Worm (Caenorhabditis elegans): ENCODE measurements around the gene ddl-2.

Gene ddl-2

ce11 chrII:13530657-13531056 lies 16.8 kb downstream of the ddl-2 start:
- TF ChIP-seq him-1 (tag; optimal IDR thresholded peaks at IDR 0.05): no peak
- no peak for TF ChIP-seq W03F9.2 (tag; optimal IDR thresholded peaks at IDR 0.05)

ce11 chrII:13529131-13529530 lies 18.3 kb downstream of the ddl-2 start:
- no peak for TF ChIP-seq him-1 (tag; optimal IDR thresholded peaks at IDR 0.05)
- no peak for TF ChIP-seq dao-5 (tag; optimal IDR thresholded peaks at IDR 0.05)
- no peak for TF ChIP-seq W03F9.2 (tag; optimal IDR thresholded peaks at IDR 0.05)

- TF ChIP-seq W03F9.2 (tag; optimal IDR thresholded peaks at IDR 0.05) (no peak), him-1 (tag; optimal IDR thresholded peaks at IDR 0.05) (no peak), dao-5 (tag; optimal IDR thresholded peaks at IDR 0.05) (no peak)
These were observed 25.5 kb downstream of the ddl-2 start for ce11 chrII:13521977-13522404.

- no peak for TF ChIP-seq dao-5 (tag; optimal IDR thresholded peaks at IDR 0.05)
- TF ChIP-seq W03F9.2 (tag; optimal IDR thresholded peaks at IDR 0.05): peak; percentile 23
- no peak for TF ChIP-seq him-1 (tag; optimal IDR thresholded peaks at IDR 0.05)
These were observed 26.2 kb downstream of the ddl-2 start for ce11 chrII:13521179-13521616.

ce11 chrII:13517600-13517999 lies 29.8 kb downstream of the ddl-2 start, which contains the start of gene sre-45:
Gene sre-45 (plus strand): TSS chrII:13517900.
- no peak for TF ChIP-seq him-1 (tag; optimal IDR thresholded peaks at IDR 0.05)
- TF ChIP-seq W03F9.2 (tag; optimal IDR thresholded peaks at IDR 0.05): no peak
- no peak for TF ChIP-seq dao-5 (tag; optimal IDR thresholded peaks at IDR 0.05)

ce11 chrII:13515813-13516212 lies 31.6 kb downstream of the ddl-2 start:
- TF ChIP-seq W03F9.2 (tag; optimal IDR thresholded peaks at IDR 0.05) (no peak), him-1 (tag; optimal IDR thresholded peaks at IDR 0.05) (no peak), dao-5 (tag; optimal IDR thresholded peaks at IDR 0.05) (no peak)

- TF ChIP-seq W03F9.2 (tag; optimal IDR thresholded peaks at IDR 0.05): no peak
- TF ChIP-seq dao-5 (tag; optimal IDR thresholded peaks at IDR 0.05): no peak
- TF ChIP-seq him-1 (tag; optimal IDR thresholded peaks at IDR 0.05): no peak
These were observed 38.8 kb downstream of the ddl-2 start for ce11 chrII:13508607-13509006.

ce11 chrII:13507535-13507934 lies 39.9 kb downstream of the ddl-2 start, which contains the start of gene nep-17:
Gene nep-17 (plus strand): TSS chrII:13507819.
- TF ChIP-seq W03F9.2 (tag; optimal IDR thresholded peaks at IDR 0.05): no peak
- no peak for TF ChIP-seq him-1 (tag; optimal IDR thresholded peaks at IDR 0.05)
- no peak for TF ChIP-seq dao-5 (tag; optimal IDR thresholded peaks at IDR 0.05)

ce11 chrII:13505977-13506568 lies 41.4 kb downstream of the ddl-2 start:
- no peak for TF ChIP-seq W03F9.2 (tag; optimal IDR thresholded peaks at IDR 0.05)
- TF ChIP-seq him-1 (tag; optimal IDR thresholded peaks at IDR 0.05): no peak
- no peak for TF ChIP-seq dao-5 (tag; optimal IDR thresholded peaks at IDR 0.05)

ce11 chrII:13505386-13505785 lies 42.1 kb downstream of the ddl-2 start:
- TF ChIP-seq dao-5 (tag; optimal IDR thresholded peaks at IDR 0.05) (no peak), W03F9.2 (tag; optimal IDR thresholded peaks at IDR 0.05) (no peak)

ce11 chrII:13503653-13504052 lies 43.8 kb downstream of the ddl-2 start, which contains the start of gene F54F11.1:
Gene F54F11.1 (plus strand): TSS chrII:13503953.
- TF ChIP-seq him-1 (tag; optimal IDR thresholded peaks at IDR 0.05): no peak
- TF ChIP-seq W03F9.2 (tag; optimal IDR thresholded peaks at IDR 0.05): no peak
- TF ChIP-seq dao-5 (tag; optimal IDR thresholded peaks at IDR 0.05): no peak

- TF ChIP-seq dao-5 (tag; optimal IDR thresholded peaks at IDR 0.05): no peak
- no peak for TF ChIP-seq W03F9.2 (tag; optimal IDR thresholded peaks at IDR 0.05)
- TF ChIP-seq him-1 (tag; optimal IDR thresholded peaks at IDR 0.05): no peak
These were observed 45.9 kb downstream of the ddl-2 start, which contains the start of gene F45H10.5 for ce11 chrII:13501575-13501974. Gene F45H10.5 (plus strand): TSS chrII:13501875.

ce11 chrII:13500582-13500981 lies 46.9 kb downstream of the ddl-2 start:
- TF ChIP-seq him-1 (tag; optimal IDR thresholded peaks at IDR 0.05): no peak
- TF ChIP-seq W03F9.2 (tag; optimal IDR thresholded peaks at IDR 0.05): no peak
- no peak for TF ChIP-seq dao-5 (tag; optimal IDR thresholded peaks at IDR 0.05)

- TF ChIP-seq him-1 (tag; optimal IDR thresholded peaks at IDR 0.05) (no peak), dao-5 (tag; optimal IDR thresholded peaks at IDR 0.05) (no peak), W03F9.2 (tag; optimal IDR thresholded peaks at IDR 0.05) (no peak)
These were observed 51.7 kb downstream of the ddl-2 start, which contains the start of gene drr-1 for ce11 chrII:13495718-13496117. Gene drr-1 (minus strand): TSS chrII:13495900.

- no peak for TF ChIP-seq him-1 (tag; optimal IDR thresholded peaks at IDR 0.05)
- TF ChIP-seq W03F9.2 (tag; optimal IDR thresholded peaks at IDR 0.05): peak; percentile 65
These were observed 52.7 kb downstream of the ddl-2 start for ce11 chrII:13494762-13495161.

Measured in whole organism, L4/young adult.